Fruit fly (Drosophila melanogaster) whole organism: ENCODE data around the gene CG9008.

Experiments
- CG8478 ChIP-seq: fragments of >200 bp; optimal IDR thresholded peaks from 2 replicates; lab custom pipeline; 2018; ENCODE audit warnings: inconsistent platforms
- Dll ChIP-seq: fragments of >200 bp; optimal IDR thresholded peaks from 2 replicates; lab custom pipeline; 2017
- pan ChIP-seq: fragments of >200 bp; optimal IDR thresholded peaks from 2 replicates; lab custom pipeline; 2017
- psq ChIP-seq: fragments of >200 bp; optimal IDR thresholded peaks from 2 replicates; lab custom pipeline; 2017
- usp ChIP-seq: fragments of >200 bp; optimal IDR thresholded peaks from 2 replicates; lab custom pipeline; 2017; ENCODE audit warnings: missing biosample characterization, missing genetic modification characterization, mixed read lengths

DNA sequence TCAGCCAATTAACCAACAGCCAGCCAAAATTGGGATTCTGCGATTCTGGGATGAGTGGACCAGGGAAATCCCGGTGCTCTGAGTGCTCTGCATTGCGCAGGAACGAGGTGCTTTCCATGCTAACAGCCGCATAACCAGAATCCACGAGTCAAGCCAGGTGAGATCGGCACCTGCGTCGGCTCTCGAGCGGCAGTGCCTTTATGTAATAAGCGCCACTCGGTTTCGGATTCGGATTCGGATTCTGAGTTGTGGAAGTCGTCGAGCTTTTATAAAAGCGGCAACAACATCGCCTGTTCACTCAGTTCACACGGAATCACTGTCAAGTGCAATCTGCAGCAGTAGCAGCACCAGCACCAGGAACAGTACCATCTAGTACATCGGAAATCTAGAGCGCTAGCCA, 41.0 kb upstream of the CG9008 start, which contains the start of gene b:
- no peak for TF ChIP-seq usp
- TF ChIP-seq psq (lab: Kevin White, UChicago), result no peak
- TF ChIP-seq Dll (lab: Kevin White, UChicago), result no peak
- no peak for TF ChIP-seq CG8478
- no peak for TF ChIP-seq pan
